Fruit fly (Drosophila melanogaster) whole organism, embryonic: ENCODE data around the gene CG11596.

Experiments
- Adf1 ChIP-seq: fragments of 200-800 bp; sonication (Bioruptor generic); IDR thresholded peaks from 2 replicates; pipeline ENCODE4 v1.3.6; 2022; ENCODE audit warnings: missing biosample characterization, missing genetic modification characterization
- Blimp-1 ChIP-seq: fragments of 200-800 bp; sonication (Bioruptor generic); optimal IDR thresholded peaks from 3 replicates; lab custom pipeline; 2018; ENCODE audit warnings: missing biosample characterization, missing genetic modification characterization, mild to moderate bottlenecking, moderate library complexity, missing genetic modification reagents
- CG10209 ChIP-seq: fragments of 200-800 bp; sonication (Bioruptor generic); optimal IDR thresholded peaks from 3 replicates; lab custom pipeline; 2017; ENCODE audit warnings: missing biosample characterization, mild to moderate bottlenecking, missing genetic modification characterization, missing genetic modification reagents
- CG10431 ChIP-seq: fragments of 200-800 bp; sonication (Bioruptor generic); optimal IDR thresholded peaks from 3 replicates; lab custom pipeline; 2018; ENCODE audit warnings: missing biosample characterization, mild to moderate bottlenecking, missing genetic modification characterization
- CG11695 ChIP-seq: fragments of 200-800 bp; sonication (Bioruptor generic); IDR thresholded peaks from 3 replicates; pipeline ENCODE4 v1.3.6; 2022; ENCODE audit warnings: missing biosample characterization, missing genetic modification characterization
- CG15073 ChIP-seq: fragments of 200-800 bp; sonication (Bioruptor generic); optimal IDR thresholded peaks from 2 replicates; lab custom pipeline; 2016; ENCODE audit warnings: missing biosample characterization, missing genetic modification characterization
- CG15601 ChIP-seq: fragments of 200-800 bp; sonication (Bioruptor generic); optimal IDR thresholded peaks from 3 replicates; lab custom pipeline; 2019; ENCODE audit warnings: missing biosample characterization, mild to moderate bottlenecking, missing genetic modification characterization, moderate library complexity
- CG1832 ChIP-seq: fragments of 200-800 bp; sonication (Bioruptor generic); optimal IDR thresholded peaks from 2 replicates; lab custom pipeline; 2017; ENCODE audit warnings: missing biosample characterization, mild to moderate bottlenecking, missing genetic modification characterization, inconsistent platforms
- CG2129 ChIP-seq: fragments of 200-800 bp; sonication (Bioruptor generic); IDR thresholded peaks from 2 replicates; pipeline ENCODE4 v1.3.6; 2022; ENCODE audit warnings: missing biosample characterization, missing genetic modification characterization; ENCODE audit not compliant: partially characterized antibody
- CG31224 ChIP-seq: fragments of 200-800 bp; sonication (Bioruptor generic); IDR thresholded peaks from 2 replicates; pipeline ENCODE4 v1.3.6; 2022; ENCODE audit warnings: missing biosample characterization, missing genetic modification characterization
- CG31365 ChIP-seq: fragments of 200-800 bp; sonication (Bioruptor generic); optimal IDR thresholded peaks from 2 replicates; lab custom pipeline; 2018; ENCODE audit warnings: missing biosample characterization, mild to moderate bottlenecking, missing genetic modification characterization
- CG33557 ChIP-seq: fragments of 200-800 bp; sonication (Bioruptor generic); optimal IDR thresholded peaks from 2 replicates; lab custom pipeline; 2019; ENCODE audit warnings: missing biosample characterization, mild to moderate bottlenecking, missing genetic modification characterization, moderate library complexity
- CG3995 ChIP-seq: fragments of 200-800 bp; sonication (Bioruptor generic); optimal IDR thresholded peaks from 3 replicates; lab custom pipeline; 2016; ENCODE audit warnings: missing biosample characterization, missing genetic modification characterization
- CG8290 ChIP-seq, 3 experiments: fragments of 200-800 bp; sonication (Bioruptor generic); optimal IDR thresholded peaks; 2 replicates each; lab custom pipeline; 2016 to 2019; ENCODE audit warnings: missing biosample characterization in 3 of 3, missing genetic modification characterization in 3 of 3, mild to moderate bottlenecking in 2 of 3, moderate library complexity in 1 of 3
- Chrac-16 ChIP-seq: fragments of 200-800 bp; sonication (Bioruptor generic); optimal IDR thresholded peaks from 3 replicates; lab custom pipeline; 2016; ENCODE audit warnings: missing biosample characterization, missing genetic modification characterization
- Dad ChIP-seq: fragments of 200-800 bp; sonication (Bioruptor generic); optimal IDR thresholded peaks from 3 replicates; lab custom pipeline; 2016; ENCODE audit warnings: missing biosample characterization, missing genetic modification characterization
- Deaf1 ChIP-seq: fragments of 200-800 bp; optimal IDR thresholded peaks from 3 replicates; lab custom pipeline; 2019; ENCODE audit warnings: missing biosample characterization, mild to moderate bottlenecking, missing genetic modification characterization, moderate library complexity
- Dll ChIP-seq: fragments of 200-800 bp; sonication (Bioruptor generic); IDR thresholded peaks from 4 replicates; pipeline ENCODE4 v1.3.6; 2022; ENCODE audit warnings: missing biosample characterization, missing genetic modification characterization; ENCODE audit not compliant: partially characterized antibody
- Doc3 ChIP-seq: fragments of 200-800 bp; sonication (Bioruptor generic); IDR thresholded peaks from 3 replicates; pipeline ENCODE4 v1.3.6; 2022; ENCODE audit warnings: missing biosample characterization, missing genetic modification characterization; ENCODE audit not compliant: partially characterized antibody
- Dref ChIP-seq: fragments of 200-800 bp; sonication (Bioruptor generic); IDR thresholded peaks from 2 replicates; pipeline ENCODE4 v1.3.6; 2022; ENCODE audit warnings: missing biosample characterization, missing genetic modification characterization
- E2f2 ChIP-seq: fragments of 200-800 bp; sonication (Bioruptor generic); IDR thresholded peaks from 2 replicates; pipeline ENCODE4 v1.3.6; 2022; ENCODE audit warnings: missing biosample characterization, missing genetic modification characterization
- HLH4C ChIP-seq: fragments of 200-800 bp; sonication (Bioruptor generic); IDR thresholded peaks from 3 replicates; pipeline ENCODE4 v1.3.6; 2022; ENCODE audit warnings: missing biosample characterization, missing genetic modification characterization; ENCODE audit not compliant: partially characterized antibody
- Hr51 ChIP-seq, 2 experiments: fragments of 200-800 bp; sonication (Bioruptor generic); optimal IDR thresholded peaks; 2 replicates in 1 of 2; 3 replicates in 1 of 2; lab custom pipeline; 2016 to 2018; ENCODE audit warnings: missing biosample characterization in 2 of 2, missing genetic modification characterization in 2 of 2, mild to moderate bottlenecking in 1 of 2, moderate library complexity in 1 of 2
- Hr78 ChIP-seq, 2 experiments: fragments of 200-800 bp in 1 of 2; fragments of >200 bp in 1 of 2; sonication (Bioruptor generic) in 1 of 2; optimal IDR thresholded peaks; 2 replicates each; lab custom pipeline; 2017 to 2019; ENCODE audit warnings: missing biosample characterization in 2 of 2, missing genetic modification characterization in 2 of 2, mild to moderate bottlenecking in 1 of 2, moderate library complexity in 1 of 2
- Med ChIP-seq: fragments of 200-800 bp; sonication (Bioruptor generic); peaks from one replicate; lab custom pipeline; 2016; ENCODE audit warnings: missing biosample characterization, missing genetic modification characterization, mild to moderate bottlenecking, inconsistent platforms, moderate library complexity
- NC2β ChIP-seq: fragments of 200-800 bp; sonication (Bioruptor generic); optimal IDR thresholded peaks from 2 replicates; lab custom pipeline; 2016; ENCODE audit warnings: missing biosample characterization, missing genetic modification characterization
- Pdp1 ChIP-seq, 2 experiments: fragments of 200-800 bp; sonication (Bioruptor generic); optimal IDR thresholded peaks; 3 replicates each; lab custom pipeline; 2016; ENCODE audit warnings: missing biosample characterization in 2 of 2, missing genetic modification characterization in 2 of 2, mild to moderate bottlenecking in 1 of 2, moderate library complexity in 1 of 2
- Stat92E ChIP-seq, 3 experiments: fragments of >200 bp in 2 of 3; fragments of 200-800 bp in 1 of 3; sonication (Bioruptor generic) in 1 of 3; optimal IDR thresholded peaks; 2 replicates each; lab custom pipeline; 2017 to 2019; ENCODE audit warnings: missing biosample characterization in 3 of 3, missing genetic modification characterization in 3 of 3, mild to moderate bottlenecking in 1 of 3, moderate library complexity in 1 of 3
- bigmax ChIP-seq: fragments of 200-800 bp; sonication (Bioruptor generic); optimal IDR thresholded peaks from 2 replicates; lab custom pipeline; 2018; ENCODE audit warnings: missing biosample characterization, mild to moderate bottlenecking, missing genetic modification characterization
- cg ChIP-seq: fragments of 200-800 bp; sonication (Bioruptor generic); optimal IDR thresholded peaks from 3 replicates; lab custom pipeline; 2019; ENCODE audit warnings: missing biosample characterization, mild to moderate bottlenecking, missing genetic modification characterization, moderate library complexity
- crol ChIP-seq: fragments of 200-800 bp; sonication (Bioruptor generic); IDR thresholded peaks from 2 replicates; pipeline ENCODE4 v1.3.6; 2022; ENCODE audit warnings: missing biosample characterization, missing genetic modification characterization
- eyg ChIP-seq: fragments of 200-800 bp; sonication (Bioruptor generic); optimal IDR thresholded peaks from 3 replicates; lab custom pipeline; 2016; ENCODE audit warnings: missing biosample characterization, missing genetic modification characterization
- ind ChIP-seq: fragments of 200-800 bp; sonication (Bioruptor generic); optimal IDR thresholded peaks from 3 replicates; lab custom pipeline; 2016; ENCODE audit warnings: missing biosample characterization, missing genetic modification characterization
- jigr1 ChIP-seq: fragments of 200-800 bp; sonication (Bioruptor generic); IDR thresholded peaks from 3 replicates; pipeline ENCODE4 v1.3.6; 2022; ENCODE audit warnings: missing biosample characterization, missing genetic modification characterization
- kni ChIP-seq: fragments of 200-800 bp; sonication (Bioruptor generic); optimal IDR thresholded peaks from 3 replicates; lab custom pipeline; 2017; ENCODE audit warnings: mild to moderate bottlenecking, missing biosample characterization, missing genetic modification reagents, missing genetic modification characterization
- lbe ChIP-seq: fragments of 200-800 bp; sonication (Bioruptor generic); optimal IDR thresholded peaks from 2 replicates; lab custom pipeline; 2016; ENCODE audit warnings: missing biosample characterization, mild to moderate bottlenecking, missing genetic modification characterization
- luna ChIP-seq: fragments of 200-800 bp; sonication (Bioruptor generic); optimal IDR thresholded peaks from 2 replicates; lab custom pipeline; 2016; ENCODE audit warnings: missing biosample characterization, missing genetic modification characterization
- oc ChIP-seq: fragments of 200-800 bp; sonication (Bioruptor generic); optimal IDR thresholded peaks from 2 replicates; lab custom pipeline; 2018; ENCODE audit warnings: missing biosample characterization, mild to moderate bottlenecking, missing genetic modification characterization, moderate library complexity
- pros ChIP-seq: fragments of 200-800 bp; sonication (Bioruptor generic); optimal IDR thresholded peaks from 3 replicates; lab custom pipeline; 2019; ENCODE audit warnings: missing biosample characterization, mild to moderate bottlenecking, missing genetic modification characterization, moderate library complexity
- psq ChIP-seq: fragments of 200-800 bp; sonication (Bioruptor generic); optimal IDR thresholded peaks from 2 replicates; lab custom pipeline; 2017; ENCODE audit warnings: missing biosample characterization, missing genetic modification characterization
- sc ChIP-seq, 3 experiments: fragments of >200 bp in 2 of 3; fragments of 200-800 bp in 1 of 3; sonication (Bioruptor generic) in 1 of 3; optimal IDR thresholded peaks; 2 replicates in 2 of 3; 3 replicates in 1 of 3; lab custom pipeline; 2017; ENCODE audit warnings: mild to moderate bottlenecking in 1 of 3, missing biosample characterization in 1 of 3, missing genetic modification characterization in 1 of 3, missing genetic modification reagents in 1 of 3
- sens ChIP-seq: fragments of 200-800 bp; sonication (Bioruptor generic); peaks from one replicate; lab custom pipeline; 2016; ENCODE audit warnings: missing biosample characterization, missing genetic modification characterization
- sens-2 ChIP-seq: fragments of 200-800 bp; sonication (Bioruptor generic); IDR thresholded peaks from 2 replicates; pipeline ENCODE4 v1.3.6; 2022; ENCODE audit warnings: missing biosample characterization, missing genetic modification characterization
- sqz ChIP-seq: fragments of 200-800 bp; sonication (Bioruptor generic); optimal IDR thresholded peaks from 3 replicates; lab custom pipeline; 2018; ENCODE audit warnings: missing biosample characterization, mild to moderate bottlenecking, missing genetic modification characterization
- stc ChIP-seq: fragments of 200-800 bp; sonication (Bioruptor generic); IDR thresholded peaks from 2 replicates; pipeline ENCODE4 v1.3.6; 2022; ENCODE audit warnings: missing biosample characterization, missing genetic modification characterization
- tio ChIP-seq: fragments of 200-800 bp; sonication (Bioruptor generic); optimal IDR thresholded peaks from 2 replicates; lab custom pipeline; 2017; ENCODE audit warnings: missing biosample characterization, missing genetic modification characterization, inconsistent platforms
- tup ChIP-seq: fragments of 200-800 bp; sonication (Bioruptor generic); optimal IDR thresholded peaks from 2 replicates; lab custom pipeline; 2016; ENCODE audit warnings: missing biosample characterization, mild to moderate bottlenecking, missing genetic modification characterization, moderate library complexity
- wek ChIP-seq: fragments of 200-800 bp; sonication (Bioruptor generic); optimal IDR thresholded peaks from 3 replicates; lab custom pipeline; 2018; ENCODE audit warnings: missing biosample characterization, mild to moderate bottlenecking, missing genetic modification characterization, moderate library complexity

The CG11596 gene

dm6 chrX:1970575-1971325 is 43.3 kb downstream of the CG11596 start (continued):
- TF ChIP-seq tio (GFP tag; lab: Kevin White, UChicago) (no peak), Hr51 (GFP tag; optimal IDR thresholded peaks at IDR 0.05; lab: Kevin White, UChicago) (no peak), kni (peak; percentile 87), sens-2 (no peak), CG33557 (GFP tag; lab: Kevin White, UChicago) (no peak), psq (peak; percentile 39), lbe (no peak), CG10209 (GFP tag; lab: Kevin White, UChicago) (no peak), CG8290 (GFP tag; optimal IDR thresholded peaks at IDR 0.05; lab: Kevin White, UChicago) (no peak), CG8290 (tag; optimal IDR thresholded peaks at IDR 0.05; lab: Kevin White, UChicago) (no peak), Dll (no peak), wek (GFP tag; lab: Kevin White, UChicago) (no peak), Pdp1 (GFP tag; optimal IDR thresholded peaks at IDR 0.05; lab: Kevin White, UChicago) (no peak), bigmax (GFP tag; lab: Kevin White, UChicago) (no peak), sens (GFP tag; lab: Kevin White, UChicago) (peak; percentile 68), Dad (no peak), Med (GFP tag; lab: Kevin White, UChicago) (peak; percentile 71), CG15073 (GFP tag; lab: Kevin White, UChicago) (no peak), Chrac-16 (no peak), pros (GFP tag; lab: Kevin White, UChicago) (peak; percentile 1), Deaf1 (tag; lab: Kevin White, UChicago) (no peak), CG3995 (GFP tag; lab: Kevin White, UChicago) (no peak), E2f2 (GFP tag; lab: Robert Waterston, UW) (no peak), CG31365 (tag; lab: Kevin White, UChicago) (no peak), Adf1 (GFP tag; lab: Robert Waterston, UW) (peak; percentile 68), luna (GFP tag; lab: Kevin White, UChicago) (no peak), sc (optimal IDR thresholded peaks at IDR 0.05; lab: Kevin White, UChicago) (no peak), sc (GFP tag; optimal IDR thresholded peaks at IDR 0.05; lab: Kevin White, UChicago) (no peak), stc (GFP tag; lab: Robert Waterston, UW) (no peak), eyg (GFP tag; lab: Kevin White, UChicago) (no peak), NC2β (no peak), Dref (GFP tag; lab: Robert Waterston, UW) (no peak), oc (peak; percentile 0), ind (GFP tag; lab: Kevin White, UChicago) (no peak)

dm6 chrX:1972150-1972549 is 44.7 kb downstream of the CG11596 start:
- TF ChIP-seq Med (GFP tag; lab: Kevin White, UChicago), result peak; percentile 65
- TF ChIP-seq tup (GFP tag; lab: Kevin White, UChicago), result no peak
- TF ChIP-seq HLH4C (GFP tag; lab: Robert Waterston, UW), result no peak
- TF ChIP-seq CG10431 (GFP tag; lab: Kevin White, UChicago), result peak; percentile 49
- TF ChIP-seq Blimp-1, result peak; percentile 98
- no peak for TF ChIP-seq jigr1 (GFP tag; lab: Robert Waterston, UW)
- TF ChIP-seq CG15601 (tag; lab: Kevin White, UChicago), result peak; percentile 11
- no peak for TF ChIP-seq CG2129 (GFP tag; lab: Robert Waterston, UW)
- peak; percentile 83 for TF ChIP-seq crol (GFP tag; lab: Robert Waterston, UW)
- TF ChIP-seq Doc3 (GFP tag; lab: Robert Waterston, UW), result no peak
- TF ChIP-seq CG31224 (GFP tag; lab: Robert Waterston, UW), result no peak
- peak in 1 of 2 experiments; percentile 96 for TF ChIP-seq Hr78 (GFP tag; optimal IDR thresholded peaks at IDR 0.05; lab: Kevin White, UChicago)
- TF ChIP-seq Stat92E (GFP tag; optimal IDR thresholded peaks at IDR 0.05; lab: Kevin White, UChicago), result peak in 1 of 3 experiments; percentile 49
- TF ChIP-seq CG1832, result peak; percentile 10
- peak; percentile 62 for TF ChIP-seq cg (GFP tag; lab: Kevin White, UChicago)
- TF ChIP-seq CG11695 (GFP tag; lab: Robert Waterston, UW), result no peak
- TF ChIP-seq CG33557 (GFP tag; lab: Kevin White, UChicago), result peak; percentile 51
- peak; percentile 94 for TF ChIP-seq sqz (GFP tag; lab: Kevin White, UChicago)
